Fruit fly (Drosophila melanogaster): ENCODE data around the gene scramb2.

The scramb2 gene

dm6 chr3L:3045256-3045743 is 1.3 kb downstream of the scramb2 start:
- peak; percentile 73 for TF ChIP-seq noc (tag; optimal IDR thresholded peaks at IDR 0.05)

dm6 chr3L:3042150-3043049 is 4.2 kb downstream of the scramb2 start, which contains the start of gene Prx4:
Gene Prx4, plus strand, starts transcription at chr3L:3042359.
- peak; percentile 82 for TF ChIP-seq noc (tag; optimal IDR thresholded peaks at IDR 0.05)

dm6 chr3L:3037822-3038563 is 8.6 kb downstream of the scramb2 start:
- peak; percentile 22 for TF ChIP-seq noc (tag; optimal IDR thresholded peaks at IDR 0.05)

dm6 chr3L:3036951-3037586 is 9.5 kb downstream of the scramb2 start:
- no peak for TF ChIP-seq noc (tag; optimal IDR thresholded peaks at IDR 0.05)

- TF ChIP-seq noc (tag; optimal IDR thresholded peaks at IDR 0.05), result peak; percentile 95
Measured at dm6 chr3L:3035769-3036583, 10.6 kb downstream of the scramb2 start.

- no peak for TF ChIP-seq noc (tag; optimal IDR thresholded peaks at IDR 0.05)
Measured at dm6 chr3L:3034779-3035643, 11.6 kb downstream of the scramb2 start, which contains the start of gene CG2162. Gene CG2162, plus strand, starts transcription at chr3L:3035196.

- no peak for TF ChIP-seq noc (tag; optimal IDR thresholded peaks at IDR 0.05)
Measured at dm6 chr3L:3026421-3026820, 20.2 kb downstream of the scramb2 start, which contains the start of gene aly. Gene aly, minus strand, starts transcription at chr3L:3026521.

dm6 chr3L:3017156-3017555 is 29.5 kb downstream of the scramb2 start, which contains the start of gene CG32487:
Gene CG32487, minus strand, starts transcription at chr3L:3017256.
- no peak for TF ChIP-seq noc (tag; optimal IDR thresholded peaks at IDR 0.05)

- no peak for TF ChIP-seq noc (tag; optimal IDR thresholded peaks at IDR 0.05)
Measured at dm6 chr3L:3015969-3016368, 30.6 kb downstream of the scramb2 start, which contains the start of gene CG32488. Gene CG32488, minus strand, starts transcription at chr3L:3016069.

- no peak for TF ChIP-seq noc (tag; optimal IDR thresholded peaks at IDR 0.05)
Measured at dm6 chr3L:3013496-3013895, 33.1 kb downstream of the scramb2 start.

- TF ChIP-seq noc (tag; optimal IDR thresholded peaks at IDR 0.05), result no peak
Measured at dm6 chr3L:3001445-3001844, 45.2 kb downstream of the scramb2 start, which contains the start of gene FMRFaR. Gene FMRFaR, plus strand, starts transcription at chr3L:3001716.

dm6 chr3L:2994872-2995271 is 51.7 kb downstream of the scramb2 start, which contains the start of gene CG2113:
Gene CG2113, plus strand, starts transcription at chr3L:2995172.
- no peak for TF ChIP-seq noc (tag; optimal IDR thresholded peaks at IDR 0.05)
